Fruit fly (Drosophila melanogaster) whole organism, embryonic: Measurements from ENCODE around the gene CG1628.

Experiments used
- Ada2b ChIP-seq: fragments of 200-800 bp; sonication (Bioruptor generic); IDR thresholded peaks from 2 replicates; pipeline ENCODE4 v1.3.6; 2022; ENCODE audit warnings: missing biosample characterization, missing genetic modification characterization
- Adf1 ChIP-seq: fragments of 200-800 bp; sonication (Bioruptor generic); IDR thresholded peaks from 2 replicates; pipeline ENCODE4 v1.3.6; 2022; ENCODE audit warnings: missing biosample characterization, missing genetic modification characterization
- Awh ChIP-seq: fragments of 200-800 bp; sonication (Bioruptor generic); IDR thresholded peaks from 2 replicates; pipeline ENCODE4, ENCODE4 v1.3.6; 2022; ENCODE audit warnings: missing biosample characterization, missing genetic modification characterization
- Bteb2 ChIP-seq: fragments of 200-800 bp; sonication (Bioruptor generic); optimal IDR thresholded peaks from 2 replicates; lab custom pipeline; 2016; ENCODE audit warnings: missing biosample characterization, missing genetic modification characterization
- CG11504 ChIP-seq: fragments of 200-800 bp; sonication (Bioruptor generic); optimal IDR thresholded peaks from 3 replicates; lab custom pipeline; 2019; ENCODE audit warnings: missing biosample characterization, mild to moderate bottlenecking, missing genetic modification characterization, moderate library complexity
- CG12071 ChIP-seq: fragments of 200-800 bp; sonication (Bioruptor generic); optimal IDR thresholded peaks from 3 replicates; lab custom pipeline; 2018; ENCODE audit warnings: missing biosample characterization, mild to moderate bottlenecking, missing genetic modification characterization
- CG13123 ChIP-seq: fragments of 200-800 bp; sonication (Bioruptor generic); optimal IDR thresholded peaks from 2 replicates; lab custom pipeline; 2016; ENCODE audit warnings: missing biosample characterization, missing genetic modification characterization
- CG13624 ChIP-seq: fragments of 200-800 bp; sonication (Bioruptor generic); optimal IDR thresholded peaks from 2 replicates; lab custom pipeline; 2016; ENCODE audit warnings: missing biosample characterization, missing genetic modification characterization
- CG13894 ChIP-seq: fragments of 200-800 bp; sonication (Bioruptor generic); optimal IDR thresholded peaks from 3 replicates; lab custom pipeline; 2018; ENCODE audit warnings: missing biosample characterization, mild to moderate bottlenecking, missing genetic modification characterization, moderate library complexity
- CG14014 ChIP-seq: fragments of 200-800 bp; sonication (Bioruptor generic); IDR thresholded peaks from 2 replicates; pipeline ENCODE4 v1.3.6; 2022; ENCODE audit warnings: missing biosample characterization, missing genetic modification characterization
- CG30403 ChIP-seq: fragments of 200-800 bp; sonication (Bioruptor generic); optimal IDR thresholded peaks from 3 replicates; lab custom pipeline; 2016; ENCODE audit warnings: missing biosample characterization, missing genetic modification characterization
- CG31365 ChIP-seq: fragments of 200-800 bp; sonication (Bioruptor generic); optimal IDR thresholded peaks from 2 replicates; lab custom pipeline; 2018; ENCODE audit warnings: missing biosample characterization, mild to moderate bottlenecking, missing genetic modification characterization
- CG34224 ChIP-seq: fragments of 200-800 bp; sonication (Bioruptor generic); IDR thresholded peaks from 3 replicates; pipeline ENCODE4 v1.3.6; 2022; ENCODE audit warnings: missing biosample characterization, missing genetic modification characterization; ENCODE audit not compliant: partially characterized antibody
- CG4730 ChIP-seq: fragments of 200-800 bp; sonication (Bioruptor generic); IDR thresholded peaks from 2 replicates; pipeline ENCODE4 v1.3.6; 2022; ENCODE audit warnings: missing biosample characterization, missing genetic modification characterization
- CG4820 ChIP-seq: fragments of 200-800 bp; sonication (Bioruptor generic); optimal IDR thresholded peaks from 3 replicates; lab custom pipeline; 2016; ENCODE audit warnings: missing biosample characterization, missing genetic modification characterization
- CG6175 ChIP-seq: fragments of 200-800 bp; sonication (Bioruptor generic); IDR thresholded peaks from 3 replicates; pipeline ENCODE4 v1.3.6; 2022; ENCODE audit warnings: missing biosample characterization, missing genetic modification characterization
- CG7745 ChIP-seq: fragments of 200-800 bp; sonication (Bioruptor generic); optimal IDR thresholded peaks from 2 replicates; lab custom pipeline; 2018; ENCODE audit warnings: missing biosample characterization, mild to moderate bottlenecking, missing genetic modification characterization, moderate library complexity
- CG8281 ChIP-seq: fragments of 200-800 bp; sonication (Bioruptor generic); optimal IDR thresholded peaks from 2 replicates; lab custom pipeline; 2018; ENCODE audit warnings: missing biosample characterization, mild to moderate bottlenecking, missing genetic modification characterization, moderate library complexity
- CG9817 ChIP-seq: fragments of 200-800 bp; sonication (Bioruptor generic); optimal IDR thresholded peaks from 2 replicates; lab custom pipeline; 2018; ENCODE audit warnings: missing biosample characterization, mild to moderate bottlenecking, missing genetic modification characterization, moderate library complexity
- CHES-1-like ChIP-seq: fragments of 200-800 bp; sonication (Bioruptor generic); optimal IDR thresholded peaks from 2 replicates; lab custom pipeline; 2016; ENCODE audit warnings: missing biosample characterization, missing genetic modification characterization
- CTCF ChIP-seq: fragments of 200-800 bp; sonication (Bioruptor generic); optimal IDR thresholded peaks from 2 replicates; lab custom pipeline; 2017; ENCODE audit warnings: missing biosample characterization, mild to moderate bottlenecking, missing genetic modification characterization, moderate library complexity
- D19A ChIP-seq: fragments of 200-800 bp; optimal IDR thresholded peaks from 3 replicates; lab custom pipeline; 2019; ENCODE audit warnings: missing biosample characterization, mild to moderate bottlenecking, missing genetic modification characterization, moderate library complexity
- Dbx ChIP-seq: fragments of 200-800 bp; sonication (Bioruptor generic); IDR thresholded peaks from 3 replicates; pipeline ENCODE4 v1.3.6; 2022; ENCODE audit warnings: missing biosample characterization, missing genetic modification characterization
- Dip3 ChIP-seq: fragments of 200-800 bp; sonication (Bioruptor generic); optimal IDR thresholded peaks from 3 replicates; lab custom pipeline; 2016; ENCODE audit warnings: missing biosample characterization, missing genetic modification characterization
- Elba2 ChIP-seq: fragments of 200-800 bp; sonication (Bioruptor generic); optimal IDR thresholded peaks from 3 replicates; lab custom pipeline; 2016; ENCODE audit warnings: missing biosample characterization, missing genetic modification characterization
- Fer1 ChIP-seq: fragments of 200-800 bp; sonication (Bioruptor generic); optimal IDR thresholded peaks from 2 replicates; lab custom pipeline; 2017; ENCODE audit warnings: missing biosample characterization, mild to moderate bottlenecking, missing genetic modification characterization
- GATAe ChIP-seq: fragments of 200-800 bp; sonication (Bioruptor generic); conservative IDR thresholded peaks from 2 replicates; pipeline ENCODE4 v1.3.6; 2022; ENCODE audit warnings: missing biosample characterization, missing genetic modification characterization
- Hey ChIP-seq: fragments of 200-800 bp; sonication (Bioruptor generic); optimal IDR thresholded peaks from 3 replicates; lab custom pipeline; 2018; ENCODE audit warnings: missing biosample characterization, mild to moderate bottlenecking, missing genetic modification characterization
- Ravus ChIP-seq: fragments of 200-800 bp; sonication (Bioruptor generic); IDR thresholded peaks from 2 replicates; pipeline ENCODE4 v1.3.6; 2022; ENCODE audit warnings: missing biosample characterization, missing genetic modification characterization
- ab ChIP-seq: fragments of 200-800 bp; sonication (Bioruptor generic); optimal IDR thresholded peaks from 2 replicates; lab custom pipeline; 2016; ENCODE audit warnings: missing biosample characterization, missing genetic modification characterization
- ac ChIP-seq: fragments of 200-800 bp; sonication (Bioruptor generic); optimal IDR thresholded peaks from 3 replicates; lab custom pipeline; 2017; ENCODE audit warnings: missing biosample characterization, mild to moderate bottlenecking, missing genetic modification characterization
- ara ChIP-seq: fragments of 200-800 bp; sonication (Bioruptor generic); IDR thresholded peaks from 2 replicates; pipeline ENCODE4 v1.3.6; 2022; ENCODE audit warnings: missing biosample characterization, missing genetic modification characterization
- az2 ChIP-seq: fragments of 200-800 bp; sonication (Bioruptor generic); optimal IDR thresholded peaks from 3 replicates; lab custom pipeline; 2016; ENCODE audit warnings: missing biosample characterization, missing genetic modification characterization
- bbx ChIP-seq: fragments of 200-800 bp; sonication (Bioruptor generic); IDR thresholded peaks from 2 replicates; pipeline ENCODE4 v1.3.6; 2022; ENCODE audit warnings: missing biosample characterization, missing genetic modification characterization; ENCODE audit not compliant: partially characterized antibody
- bigmax ChIP-seq: fragments of 200-800 bp; sonication (Bioruptor generic); optimal IDR thresholded peaks from 2 replicates; lab custom pipeline; 2018; ENCODE audit warnings: missing biosample characterization, mild to moderate bottlenecking, missing genetic modification characterization
- cato ChIP-seq: fragments of 200-800 bp; sonication (Bioruptor generic); optimal IDR thresholded peaks from 2 replicates; lab custom pipeline; 2016; ENCODE audit warnings: missing biosample characterization, missing genetic modification characterization, borderline replicate concordance
- corto ChIP-seq: fragments of 200-800 bp; sonication (Bioruptor generic); optimal IDR thresholded peaks from 2 replicates; lab custom pipeline; 2016; ENCODE audit warnings: missing biosample characterization, mild to moderate bottlenecking, missing genetic modification characterization, moderate library complexity
- crp ChIP-seq, 2 experiments: fragments of 200-800 bp; sonication (Bioruptor generic); optimal IDR thresholded peaks; 2 replicates in 1 of 2; 3 replicates in 1 of 2; lab custom pipeline; 2017; ENCODE audit warnings: missing biosample characterization in 2 of 2, missing genetic modification characterization in 2 of 2, mild to moderate bottlenecking in 1 of 2, moderate library complexity in 1 of 2
- dati ChIP-seq: fragments of 200-800 bp; sonication (Bioruptor generic); IDR thresholded peaks from 2 replicates; pipeline ENCODE4 v1.3.6; 2022; ENCODE audit warnings: missing biosample characterization, missing genetic modification characterization
- eyg ChIP-seq: fragments of 200-800 bp; sonication (Bioruptor generic); optimal IDR thresholded peaks from 3 replicates; lab custom pipeline; 2016; ENCODE audit warnings: missing biosample characterization, missing genetic modification characterization
- gcm2 ChIP-seq: fragments of 200-800 bp; sonication (Bioruptor generic); optimal IDR thresholded peaks from 2 replicates; lab custom pipeline; 2016; ENCODE audit warnings: missing biosample characterization, missing genetic modification characterization
- lilli ChIP-seq: fragments of 200-800 bp; sonication (Bioruptor generic); optimal IDR thresholded peaks from 3 replicates; lab custom pipeline; 2016; ENCODE audit warnings: missing biosample characterization, missing genetic modification characterization
- lmd ChIP-seq: fragments of 200-800 bp; sonication (Bioruptor generic); IDR thresholded peaks from 2 replicates; pipeline ENCODE4 v1.3.6; 2022; ENCODE audit warnings: missing biosample characterization, missing genetic modification characterization
- nerfin-1 ChIP-seq: fragments of 200-800 bp; sonication (Bioruptor generic); optimal IDR thresholded peaks from 3 replicates; lab custom pipeline; 2019; ENCODE audit warnings: missing biosample characterization, mild to moderate bottlenecking, missing genetic modification characterization, moderate library complexity
- peb ChIP-seq: fragments of 200-800 bp; sonication (Bioruptor generic); IDR thresholded peaks from 2 replicates; pipeline ENCODE4 v1.3.6; 2022; ENCODE audit warnings: missing biosample characterization, missing genetic modification characterization
- pita ChIP-seq: fragments of 200-800 bp; sonication (Bioruptor generic); optimal IDR thresholded peaks from 2 replicates; lab custom pipeline; 2017; ENCODE audit warnings: missing biosample characterization, mild to moderate bottlenecking, missing genetic modification characterization
- pnt ChIP-seq: fragments of 200-800 bp; sonication (Bioruptor generic); optimal IDR thresholded peaks from 3 replicates; lab custom pipeline; 2016; ENCODE audit warnings: missing biosample characterization, missing genetic modification characterization
- ro ChIP-seq: fragments of 200-800 bp; sonication (Bioruptor generic); IDR thresholded peaks from 2 replicates; pipeline ENCODE4 v1.3.6; 2022; ENCODE audit warnings: missing biosample characterization, missing genetic modification characterization
- sd ChIP-seq: fragments of 200-800 bp; sonication (Bioruptor generic); optimal IDR thresholded peaks from 3 replicates; lab custom pipeline; 2018; ENCODE audit warnings: missing biosample characterization, mild to moderate bottlenecking, missing genetic modification characterization, moderate library complexity
- sens ChIP-seq: fragments of 200-800 bp; sonication (Bioruptor generic); peaks from one replicate; lab custom pipeline; 2016; ENCODE audit warnings: missing biosample characterization, missing genetic modification characterization
- stwl ChIP-seq: fragments of 200-800 bp; sonication (Bioruptor generic); optimal IDR thresholded peaks from 3 replicates; lab custom pipeline; 2018; ENCODE audit warnings: missing biosample characterization, mild to moderate bottlenecking, missing genetic modification characterization, moderate library complexity
- tup ChIP-seq: fragments of 200-800 bp; sonication (Bioruptor generic); optimal IDR thresholded peaks from 2 replicates; lab custom pipeline; 2016; ENCODE audit warnings: missing biosample characterization, mild to moderate bottlenecking, missing genetic modification characterization, moderate library complexity
- tx ChIP-seq: fragments of 200-800 bp; sonication (Bioruptor generic); optimal IDR thresholded peaks from 2 replicates; lab custom pipeline; 2016; ENCODE audit warnings: missing biosample characterization, missing genetic modification characterization

The CG1628 gene

DNA sequence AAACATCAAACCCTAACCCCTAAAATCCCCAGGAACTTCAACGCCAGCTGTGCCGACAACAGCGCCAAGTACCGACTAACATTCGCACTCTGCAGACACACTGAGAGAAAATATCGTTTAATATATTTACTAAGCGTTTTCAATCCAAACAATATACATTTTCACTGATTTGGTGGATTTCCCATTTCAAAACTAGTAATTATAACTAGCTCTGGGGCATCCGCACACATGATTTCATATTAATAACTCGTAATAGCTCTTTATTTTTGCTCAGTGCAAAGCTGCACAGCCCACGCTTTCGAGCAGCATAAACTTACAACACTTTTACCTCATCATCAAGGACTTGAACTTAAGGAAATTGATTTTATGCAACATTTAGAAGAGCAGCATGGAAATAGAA lies 38.4 kb downstream of the CG1628 start (continued):
- TF ChIP-seq crp (GFP tag; optimal IDR thresholded peaks at IDR 0.05; lab: Kevin White, UChicago) (no peak), CG31365 (tag; lab: Kevin White, UChicago) (no peak), Elba2 (no peak), CG34224 (no peak), Hey (tag; lab: Kevin White, UChicago) (no peak), ro (GFP tag; lab: Robert Waterston, UW) (no peak), nerfin-1 (no peak), gcm2 (GFP tag; lab: Kevin White, UChicago) (no peak), bbx (no peak), ara (no peak), dati (GFP tag; lab: Robert Waterston, UW) (no peak), lilli (GFP tag; lab: Kevin White, UChicago) (no peak), CG11504 (tag; lab: Kevin White, UChicago) (peak; percentile 51), CG13123 (no peak), cato (GFP tag; lab: Kevin White, UChicago) (no peak), CG8281 (tag; lab: Kevin White, UChicago) (no peak), peb (GFP tag; lab: Robert Waterston, UW) (no peak), CG7745 (tag; lab: Kevin White, UChicago) (no peak), Dip3 (GFP tag; lab: Kevin White, UChicago) (no peak), stwl (no peak), eyg (GFP tag; lab: Kevin White, UChicago) (no peak), CG4820 (GFP tag; lab: Kevin White, UChicago) (no peak), ac (GFP tag; lab: Kevin White, UChicago) (no peak), ab (GFP tag; lab: Kevin White, UChicago) (no peak), lmd (GFP tag; lab: Robert Waterston, UW) (no peak), CG9817 (tag; lab: Kevin White, UChicago) (no peak), sens (GFP tag; lab: Kevin White, UChicago) (peak; percentile 63), CG4730 (GFP tag; lab: Robert Waterston, UW) (no peak), az2 (peak; percentile 5), corto (GFP tag; lab: Kevin White, UChicago) (no peak), tup (GFP tag; lab: Kevin White, UChicago) (no peak), CG13894 (no peak), Dbx (no peak), Fer1 (GFP tag; lab: Kevin White, UChicago) (peak; percentile 43), CG6175 (no peak), pita (GFP tag; lab: Kevin White, UChicago) (no peak), tx (GFP tag; lab: Kevin White, UChicago) (no peak), CG30403 (GFP tag; lab: Kevin White, UChicago) (peak; percentile 11), GATAe (GFP tag; lab: Robert Waterston, UW) (no peak), Awh (no peak), CTCF (GFP tag; lab: Kevin White, UChicago) (no peak), CHES-1-like (GFP tag; lab: Kevin White, UChicago) (no peak), sd (tag; lab: Kevin White, UChicago) (no peak), Ravus (GFP tag; lab: Robert Waterston, UW) (no peak), CG14014 (GFP tag; lab: Robert Waterston, UW) (0 out of 2 replicates have a peak, but pooled peaks have one; percentile 18), Ada2b (GFP tag; lab: Robert Waterston, UW) (peak; percentile 46; the same call in 1 of the 2 replicates), bigmax (no peak), CG12071 (GFP tag; lab: Kevin White, UChicago) (peak; percentile 6), Adf1 (GFP tag; lab: Robert Waterston, UW) (no peak), CG13624 (GFP tag; lab: Kevin White, UChicago) (no peak), D19A (tag; lab: Kevin White, UChicago) (peak; percentile 1), pnt (GFP tag; lab: Kevin White, UChicago) (no peak), Bteb2 (GFP tag; lab: Kevin White, UChicago) (no peak)
